Fruit fly (Drosophila melanogaster) whole organism, embryonic: ENCODE data around the gene Syn1.

Experiments used
- Asciz ChIP-seq: fragments of 200-800 bp; sonication (Bioruptor generic); optimal IDR thresholded peaks from 2 replicates; lab custom pipeline; 2017; ENCODE audit warnings: missing biosample characterization, mild to moderate bottlenecking, missing genetic modification characterization, missing genetic modification reagents
- Atf6 ChIP-seq: fragments of 200-800 bp; sonication (Bioruptor generic); IDR thresholded peaks from 2 replicates; pipeline ENCODE4 v1.3.6; 2022; ENCODE audit warnings: missing biosample characterization, missing genetic modification characterization
- CG11696 ChIP-seq: fragments of 200-800 bp; sonication (Bioruptor generic); IDR thresholded peaks from 2 replicates; pipeline ENCODE4 v1.3.6; 2022; ENCODE audit warnings: missing biosample characterization, missing genetic modification characterization
- CG13624 ChIP-seq: fragments of 200-800 bp; sonication (Bioruptor generic); optimal IDR thresholded peaks from 2 replicates; lab custom pipeline; 2016; ENCODE audit warnings: missing biosample characterization, missing genetic modification characterization
- CG15269 ChIP-seq: fragments of 200-800 bp; sonication (Bioruptor generic); optimal IDR thresholded peaks from 2 replicates; lab custom pipeline; 2018; ENCODE audit warnings: missing biosample characterization, mild to moderate bottlenecking, missing genetic modification characterization, moderate library complexity
- CG15479 ChIP-seq: fragments of 200-800 bp; sonication (Bioruptor generic); optimal IDR thresholded peaks from 3 replicates; lab custom pipeline; 2019; ENCODE audit warnings: missing biosample characterization, mild to moderate bottlenecking, missing genetic modification characterization, moderate library complexity
- CG1602 ChIP-seq: fragments of 200-800 bp; sonication (Bioruptor generic); optimal IDR thresholded peaks from 3 replicates; lab custom pipeline; 2016; ENCODE audit warnings: missing biosample characterization, missing genetic modification characterization
- CG2116 ChIP-seq: fragments of 200-800 bp; sonication (Bioruptor generic); optimal IDR thresholded peaks from 3 replicates; lab custom pipeline; 2018; ENCODE audit warnings: missing biosample characterization, mild to moderate bottlenecking, missing genetic modification characterization
- CG2678 ChIP-seq: fragments of 200-800 bp; sonication (Bioruptor generic); optimal IDR thresholded peaks from 3 replicates; lab custom pipeline; 2019; ENCODE audit warnings: missing biosample characterization, mild to moderate bottlenecking, missing genetic modification characterization, moderate library complexity
- CG6689 ChIP-seq: fragments of 200-800 bp; sonication (Bioruptor generic); IDR thresholded peaks from 2 replicates; pipeline ENCODE4 v1.3.6; 2022; ENCODE audit warnings: missing biosample characterization, missing genetic modification characterization
- Camta ChIP-seq: fragments of 200-800 bp; sonication (Bioruptor generic); optimal IDR thresholded peaks from 2 replicates; lab custom pipeline; 2016; ENCODE audit warnings: missing biosample characterization, missing genetic modification characterization
- CkIIα-i1 ChIP-seq: fragments of 200-800 bp; sonication (Bioruptor generic); IDR thresholded peaks from 2 replicates; pipeline ENCODE4 v1.3.6; 2022; ENCODE audit warnings: missing biosample characterization, missing genetic modification characterization
- Doc3 ChIP-seq: fragments of 200-800 bp; sonication (Bioruptor generic); IDR thresholded peaks from 3 replicates; pipeline ENCODE4 v1.3.6; 2022; ENCODE audit warnings: missing biosample characterization, missing genetic modification characterization; ENCODE audit not compliant: partially characterized antibody
- Eip74EF ChIP-seq, 2 experiments: fragments of 200-800 bp in 1 of 2; fragments of >200 bp in 1 of 2; sonication (Bioruptor generic) in 1 of 2; optimal IDR thresholded peaks; 2 replicates each; lab custom pipeline; 2017 to 2019; ENCODE audit warnings: missing biosample characterization in 2 of 2, missing genetic modification characterization in 2 of 2, mild to moderate bottlenecking in 1 of 2, moderate library complexity in 1 of 2
- HHEX ChIP-seq: fragments of 200-800 bp; sonication (Bioruptor generic); optimal IDR thresholded peaks from 3 replicates; lab custom pipeline; 2017; ENCODE audit warnings: missing biosample characterization, mild to moderate bottlenecking, missing genetic modification characterization, missing genetic modification reagents
- HLH54F ChIP-seq: fragments of 200-800 bp; sonication (Bioruptor generic); optimal IDR thresholded peaks from 3 replicates; lab custom pipeline; 2016; ENCODE audit warnings: missing biosample characterization, missing genetic modification characterization
- Hand ChIP-seq: fragments of 200-800 bp; sonication (Bioruptor generic); optimal IDR thresholded peaks from 2 replicates; lab custom pipeline; 2017; ENCODE audit warnings: mild to moderate bottlenecking, missing biosample characterization, missing genetic modification reagents, missing genetic modification characterization
- HmgD ChIP-seq: fragments of 200-800 bp; sonication (Bioruptor generic); optimal IDR thresholded peaks from 3 replicates; lab custom pipeline; 2016; ENCODE audit warnings: missing biosample characterization, missing genetic modification characterization
- HmgZ ChIP-seq: fragments of 200-800 bp; sonication (Bioruptor generic); optimal IDR thresholded peaks from 2 replicates; lab custom pipeline; 2018; ENCODE audit warnings: missing biosample characterization, mild to moderate bottlenecking, missing genetic modification characterization
- Mrtf ChIP-seq: fragments of 200-800 bp; sonication (Bioruptor generic); IDR thresholded peaks from 3 replicates; pipeline ENCODE4 v1.3.6; 2022; ENCODE audit warnings: missing biosample characterization, missing genetic modification characterization
- Opbp ChIP-seq: fragments of 200-800 bp; sonication (Bioruptor generic); IDR thresholded peaks from 3 replicates; pipeline ENCODE4 v1.3.6; 2022; ENCODE audit warnings: missing biosample characterization, missing genetic modification characterization; ENCODE audit not compliant: partially characterized antibody
- PHDP ChIP-seq: fragments of 200-800 bp; sonication (Bioruptor generic); optimal IDR thresholded peaks from 3 replicates; lab custom pipeline; 2018; ENCODE audit warnings: missing biosample characterization, mild to moderate bottlenecking, missing genetic modification characterization, moderate library complexity
- Ptx1 ChIP-seq: fragments of 200-800 bp; sonication (Bioruptor generic); IDR thresholded peaks from 2 replicates; pipeline ENCODE4 v1.3.6; 2022; ENCODE audit warnings: missing biosample characterization, missing genetic modification characterization
- Rx ChIP-seq: fragments of 200-800 bp; sonication (Bioruptor generic); IDR thresholded peaks from 2 replicates; pipeline ENCODE4 v1.3.6; 2022; ENCODE audit warnings: missing biosample characterization, missing genetic modification characterization
- Side ChIP-seq: fragments of 200-800 bp; sonication (Bioruptor generic); optimal IDR thresholded peaks from 2 replicates; lab custom pipeline; 2016; ENCODE audit warnings: missing biosample characterization, missing genetic modification characterization
- aop ChIP-seq: fragments of 200-800 bp; sonication (Bioruptor generic); IDR thresholded peaks from 2 replicates; pipeline ENCODE4 v1.3.6; 2022; ENCODE audit warnings: missing biosample characterization, missing genetic modification characterization
- ash1 ChIP-seq: fragments of 200-800 bp; sonication (Bioruptor generic); optimal IDR thresholded peaks from 2 replicates; lab custom pipeline; 2018; ENCODE audit warnings: missing biosample characterization, mild to moderate bottlenecking, missing genetic modification characterization
- bbx ChIP-seq: fragments of 200-800 bp; sonication (Bioruptor generic); IDR thresholded peaks from 2 replicates; pipeline ENCODE4 v1.3.6; 2022; ENCODE audit warnings: missing biosample characterization, missing genetic modification characterization; ENCODE audit not compliant: partially characterized antibody
- dmrt99B ChIP-seq: fragments of 200-800 bp; sonication (Bioruptor generic); optimal IDR thresholded peaks from 2 replicates; lab custom pipeline; 2018; ENCODE audit warnings: missing biosample characterization, mild to moderate bottlenecking, missing genetic modification characterization, moderate library complexity
- gem ChIP-seq: fragments of 200-800 bp; sonication (Bioruptor generic); optimal IDR thresholded peaks from 2 replicates; lab custom pipeline; 2019; ENCODE audit warnings: missing biosample characterization, mild to moderate bottlenecking, missing genetic modification characterization, moderate library complexity
- inv ChIP-seq: fragments of 200-800 bp; sonication (Bioruptor generic); IDR thresholded peaks from 2 replicates; pipeline ENCODE4 v1.3.6; 2022; ENCODE audit warnings: missing biosample characterization, missing genetic modification characterization; ENCODE audit not compliant: partially characterized antibody
- jing ChIP-seq: fragments of 200-800 bp; sonication (Bioruptor generic); optimal IDR thresholded peaks from 2 replicates; lab custom pipeline; 2018; ENCODE audit warnings: missing biosample characterization, mild to moderate bottlenecking, missing genetic modification characterization
- luna ChIP-seq: fragments of 200-800 bp; sonication (Bioruptor generic); optimal IDR thresholded peaks from 2 replicates; lab custom pipeline; 2016; ENCODE audit warnings: missing biosample characterization, missing genetic modification characterization
- mam ChIP-seq: fragments of 200-800 bp; sonication (Bioruptor generic); optimal IDR thresholded peaks from 3 replicates; lab custom pipeline; 2016; ENCODE audit warnings: missing biosample characterization, missing genetic modification characterization
- nmo ChIP-seq: fragments of 200-800 bp; sonication (Bioruptor generic); optimal IDR thresholded peaks from 2 replicates; lab custom pipeline; 2018; ENCODE audit warnings: missing biosample characterization, mild to moderate bottlenecking, missing genetic modification characterization, moderate library complexity
- onecut ChIP-seq: fragments of 200-800 bp; sonication (Bioruptor generic); IDR thresholded peaks from 2 replicates; pipeline ENCODE4 v1.3.6; 2022; ENCODE audit warnings: missing biosample characterization, missing genetic modification characterization
- org-1 ChIP-seq: fragments of 200-800 bp; sonication (Bioruptor generic); optimal IDR thresholded peaks from 2 replicates; lab custom pipeline; 2017; ENCODE audit warnings: missing biosample characterization, missing genetic modification characterization
- pho ChIP-seq: fragments of 200-800 bp; sonication (Bioruptor generic); optimal IDR thresholded peaks from 2 replicates; lab custom pipeline; 2016; ENCODE audit warnings: missing biosample characterization, missing genetic modification characterization
- phol ChIP-seq: fragments of 200-800 bp; sonication (Bioruptor generic); optimal IDR thresholded peaks from 3 replicates; lab custom pipeline; 2018; ENCODE audit warnings: missing biosample characterization, mild to moderate bottlenecking, missing genetic modification characterization, moderate library complexity
- run ChIP-seq: fragments of 200-800 bp; sonication (Bioruptor generic); optimal IDR thresholded peaks from 3 replicates; lab custom pipeline; 2018; ENCODE audit warnings: missing biosample characterization, mild to moderate bottlenecking, missing genetic modification characterization
- slou ChIP-seq: fragments of 200-800 bp; sonication (Bioruptor generic); optimal IDR thresholded peaks from 3 replicates; lab custom pipeline; 2016; ENCODE audit warnings: missing biosample characterization, missing genetic modification characterization
- stwl ChIP-seq: fragments of 200-800 bp; sonication (Bioruptor generic); optimal IDR thresholded peaks from 3 replicates; lab custom pipeline; 2018; ENCODE audit warnings: missing biosample characterization, mild to moderate bottlenecking, missing genetic modification characterization, moderate library complexity
- tll ChIP-seq, 2 experiments: fragments of 200-800 bp in 1 of 2; fragments of >200 bp in 1 of 2; sonication (Bioruptor generic) in 1 of 2; optimal IDR thresholded peaks; 2 replicates each; lab custom pipeline; 2017 to 2019; ENCODE audit warnings: missing biosample characterization in 2 of 2, missing genetic modification characterization in 2 of 2, mild to moderate bottlenecking in 1 of 2, moderate library complexity in 1 of 2
- tna ChIP-seq: fragments of 200-800 bp; sonication (Bioruptor generic); IDR thresholded peaks from 2 replicates; pipeline ENCODE4 v1.3.6; 2022; ENCODE audit warnings: missing biosample characterization, missing genetic modification characterization; ENCODE audit not compliant: partially characterized antibody
- unc-4 ChIP-seq: fragments of 200-800 bp; sonication (Bioruptor generic); IDR thresholded peaks from 2 replicates; pipeline ENCODE4 v1.3.6; 2022; ENCODE audit warnings: missing biosample characterization, missing genetic modification characterization; ENCODE audit not compliant: partially characterized antibody
- vnd ChIP-seq: fragments of 200-800 bp; sonication (Bioruptor generic); IDR thresholded peaks from 3 replicates; pipeline ENCODE4 v1.3.6; 2022; ENCODE audit warnings: missing biosample characterization, missing genetic modification characterization; ENCODE audit not compliant: partially characterized antibody
- vvl ChIP-seq: fragments of 200-800 bp; sonication (Bioruptor generic); IDR thresholded peaks from 2 replicates; pipeline ENCODE4 v1.3.6; 2022; ENCODE audit warnings: missing biosample characterization, missing genetic modification characterization
- zen2 ChIP-seq: fragments of 200-800 bp; sonication (Bioruptor generic); IDR thresholded peaks from 3 replicates; pipeline ENCODE4 v1.3.6; 2022; ENCODE audit warnings: missing biosample characterization, missing genetic modification characterization; ENCODE audit not compliant: partially characterized antibody

Syn1 gene

DNA sequence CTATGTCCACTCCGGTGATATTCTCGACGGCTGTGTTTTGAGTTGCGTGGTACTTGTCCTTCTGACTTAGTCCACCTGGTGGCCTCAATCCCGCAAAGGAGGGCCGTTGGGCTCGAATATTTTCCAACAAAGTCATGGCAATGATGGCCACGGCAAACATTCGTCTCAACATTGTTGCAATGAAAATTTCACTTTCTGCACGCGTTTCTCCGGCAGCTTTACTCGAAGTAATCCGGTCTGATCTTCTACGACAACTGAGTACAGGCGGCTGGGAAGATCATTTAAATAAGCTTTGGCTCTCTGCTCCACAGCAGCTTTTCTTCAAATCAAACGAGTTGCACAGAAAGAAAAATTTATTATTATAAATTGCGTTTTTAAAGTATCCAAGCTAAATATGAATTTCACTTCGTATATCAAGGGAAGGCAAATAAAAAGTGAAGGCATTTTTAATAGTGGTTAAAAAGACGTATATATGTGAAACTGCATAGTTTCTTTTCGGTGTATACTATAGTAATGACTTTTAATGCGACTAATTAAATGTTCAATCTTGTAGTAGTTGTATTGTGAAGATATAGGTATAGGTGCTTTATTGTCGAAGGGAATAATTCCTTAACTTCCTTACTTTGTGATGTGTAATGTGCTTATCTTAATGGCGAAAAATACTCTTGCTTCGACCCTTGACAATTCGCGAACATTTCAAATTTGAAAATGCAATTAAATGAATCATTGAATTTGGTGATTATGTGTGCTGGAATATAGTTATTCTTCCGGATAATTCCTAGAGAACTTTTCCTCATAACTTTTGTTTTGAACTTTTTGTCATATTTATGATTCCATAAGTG is 31.9 kb downstream of the Syn1 start, which contains the start of gene CG14567 (continued):
- TF ChIP-seq Eip74EF (GFP tag; optimal IDR thresholded peaks at IDR 0.05; lab: Kevin White, UChicago) (no peak), aop (GFP tag; lab: Robert Waterston, UW) (no peak), HHEX (no peak), zen2 (GFP tag; lab: Robert Waterston, UW) (no peak), HmgZ (no peak), CG2116 (GFP tag; lab: Kevin White, UChicago) (no peak), stwl (tag; lab: Kevin White, UChicago) (no peak), gem (peak; percentile 63), jing (GFP tag; lab: Kevin White, UChicago) (no peak), run (tag; lab: Kevin White, UChicago) (no peak), ash1 (GFP tag; lab: Kevin White, UChicago) (no peak), phol (tag; lab: Kevin White, UChicago) (peak; percentile 41), onecut (GFP tag; lab: Robert Waterston, UW) (no peak), Ptx1 (GFP tag; lab: Robert Waterston, UW) (peak; percentile 42; the same call in 1 of the 2 replicates), HLH54F (GFP tag; lab: Kevin White, UChicago) (no peak), nmo (peak; percentile 35), Rx (GFP tag; lab: Robert Waterston, UW) (peak; percentile 26; the same call in 1 of the 2 replicates), CG11696 (no peak), org-1 (GFP tag; lab: Kevin White, UChicago) (no peak), CG13624 (GFP tag; lab: Kevin White, UChicago) (no peak), CG15479 (GFP tag; lab: Kevin White, UChicago) (no peak), Doc3 (GFP tag; lab: Robert Waterston, UW) (no peak), CkIIα-i1 (GFP tag; lab: Robert Waterston, UW) (no peak), PHDP (tag; lab: Kevin White, UChicago) (peak; percentile 36), vvl (GFP tag; lab: Robert Waterston, UW) (peak; percentile 36; the same call in 1 of the 2 replicates), Opbp (GFP tag; lab: Robert Waterston, UW) (no peak), Hand (GFP tag; lab: Kevin White, UChicago) (no peak), mam (GFP tag; lab: Kevin White, UChicago) (no peak), Side (GFP tag; lab: Kevin White, UChicago) (no peak), pho (GFP tag; lab: Kevin White, UChicago) (no peak), CG2678 (tag; lab: Kevin White, UChicago) (peak; percentile 30), vnd (no peak), CG6689 (GFP tag; lab: Robert Waterston, UW) (peak; percentile 30; the same call in 1 of the 2 replicates), Camta (peak; percentile 25), inv (GFP tag; lab: Robert Waterston, UW) (no peak), HmgD (GFP tag; lab: Kevin White, UChicago) (no peak), Atf6 (peak; percentile 55; the same call in 1 of the 2 replicates), tna (GFP tag; lab: Robert Waterston, UW) (no peak), tll (GFP tag; optimal IDR thresholded peaks at IDR 0.05; lab: Kevin White, UChicago) (no peak), bbx (no peak), dmrt99B (tag; lab: Kevin White, UChicago) (peak; percentile 67), CG15269 (peak; percentile 13), CG1602 (GFP tag; lab: Kevin White, UChicago) (no peak), unc-4 (GFP tag; lab: Robert Waterston, UW) (no peak), slou (GFP tag; lab: Kevin White, UChicago) (no peak), Mrtf (GFP tag; lab: Robert Waterston, UW) (no peak), luna (no peak), Asciz (GFP tag; lab: Kevin White, UChicago) (no peak)
